Worm (Caenorhabditis elegans): Measurements from ENCODE around the gene dsh-1.
A peak's percentile ranks its signal among the peaks of the same experiment; 100 is the strongest.

Gene dsh-1

DNA sequence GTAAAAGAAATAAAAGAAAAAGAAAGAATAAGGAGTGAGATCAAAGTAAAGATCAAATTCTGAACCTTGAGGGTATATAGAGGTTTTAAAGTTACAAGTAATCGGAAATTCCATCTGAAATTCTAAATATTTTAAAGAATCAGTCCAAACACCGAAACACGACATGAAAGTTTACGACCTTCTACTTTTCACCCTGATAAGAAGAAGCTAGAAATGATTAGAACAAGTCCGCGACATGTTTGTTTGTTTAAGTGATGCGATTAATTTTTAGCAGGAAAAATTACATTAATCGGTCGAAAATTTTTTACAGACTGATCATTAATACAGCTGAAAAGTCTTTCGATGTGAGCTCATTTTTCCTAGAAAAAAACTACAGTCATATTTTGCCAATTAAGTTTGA is 39.5 kb upstream of the dsh-1 start (continued):
- TF ChIP-seq gei-8 (GFP tag; optimal IDR thresholded peaks at IDR 0.05) (no peak), lir-3 (tag; optimal IDR thresholded peaks at IDR 0.05) (no peak), hmg-1.1 (GFP tag; IDR thresholded peaks at IDR 0.05) (no peak)

DNA sequence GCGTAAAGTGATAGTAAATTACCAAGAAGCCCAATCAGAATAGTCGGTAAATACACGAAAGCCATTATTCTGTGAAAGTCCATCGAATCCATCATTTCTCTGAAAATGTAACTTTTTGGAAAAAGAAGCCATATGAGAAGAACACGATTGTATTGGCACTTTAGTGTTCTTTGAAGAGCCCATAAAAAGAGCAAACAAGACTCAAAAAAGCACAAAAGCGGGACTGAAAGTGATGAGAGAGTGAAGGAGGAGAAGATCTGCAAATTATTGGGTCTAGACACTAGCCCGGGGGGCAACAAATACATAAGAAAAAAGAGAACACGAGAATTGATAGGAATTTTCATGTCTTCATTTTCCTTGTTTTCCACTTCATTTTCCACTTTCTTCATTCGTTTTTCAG is 30.3 kb upstream of the dsh-1 start, which contains the start of gene frpr-4:
Gene frpr-4, minus strand, starts transcription at position 101 of the 400 bp plus-strand sequence.
- TF ChIP-seq mxl-2 (GFP tag; conservative IDR thresholded peaks at IDR 0.05) (no peak), rbr-2 (tag; optimal IDR thresholded peaks at IDR 0.05) (no peak), mdl-1 (tag; optimal IDR thresholded peaks at IDR 0.05) (no peak), skn-1 (tag; optimal IDR thresholded peaks at IDR 0.05) (no peak), nhr-76 (tag; optimal IDR thresholded peaks at IDR 0.05) (no peak), hmg-1.1 (GFP tag; IDR thresholded peaks at IDR 0.05) (no peak), F49E8.2 (tag; optimal IDR thresholded peaks at IDR 0.05; ENCODE audit: borderline replicate concordance) (no peak), jun-1 (tag; optimal IDR thresholded peaks at IDR 0.05) (no peak), saeg-2 (GFP tag; IDR thresholded peaks at IDR 0.05) (no peak), hlh-30 (tag; optimal IDR thresholded peaks at IDR 0.05; ENCODE audit: insufficient read depth) (no peak), fkh-10 (GFP tag; optimal IDR thresholded peaks at IDR 0.05) (no peak), nhr-42 (GFP tag; IDR thresholded peaks at IDR 0.05) (no peak), nhr-10 (tag; optimal IDR thresholded peaks at IDR 0.05) (no peak), aha-1 (tag) (no peak), mep-1 (tag; optimal IDR thresholded peaks at IDR 0.05) (no peak), sdz-12 (GFP tag; optimal IDR thresholded peaks at IDR 0.05) (no peak), pqm-1 (tag; optimal IDR thresholded peaks at IDR 0.05) (no peak), ctbp-1 (GFP tag; IDR thresholded peaks at IDR 0.05) (no peak), arid-1 (GFP tag; conservative IDR thresholded peaks at IDR 0.05) (no peak)

DNA sequence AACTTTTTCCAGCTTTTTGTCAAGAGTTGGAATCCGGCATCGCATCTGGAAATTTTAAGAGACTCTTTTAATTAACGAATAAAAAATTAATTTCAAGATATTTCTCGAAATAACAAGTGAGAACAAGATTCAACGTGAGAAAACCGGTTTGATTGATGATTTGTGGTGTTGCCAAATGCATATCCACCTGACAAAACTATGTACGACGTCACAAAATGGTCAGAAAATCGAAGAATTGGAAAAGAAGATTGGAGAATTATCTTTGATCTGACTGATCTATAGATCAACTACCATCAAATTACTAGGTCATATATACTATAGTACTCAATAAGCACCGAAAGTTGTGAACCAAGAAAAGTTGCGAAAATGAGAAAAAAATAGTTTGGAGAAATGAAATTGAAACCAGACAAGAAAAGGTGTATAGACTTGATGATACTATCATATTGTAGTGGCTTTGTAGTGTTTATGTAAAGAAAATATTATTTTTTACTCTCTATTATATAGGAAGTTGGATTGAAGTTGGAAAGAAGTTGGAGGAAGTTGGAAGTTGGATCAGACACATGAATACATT is 21.7 kb upstream of the dsh-1 start, which contains the start of gene ptr-6:
Gene ptr-6, minus strand, starts transcription at position 47 of the 571 bp plus-strand sequence.
- TF ChIP-seq snpc-4 (tag; optimal IDR thresholded peaks at IDR 0.05) (no peak), duxl-1 (tag; optimal IDR thresholded peaks at IDR 0.05; ENCODE audit: poor library complexity) (no peak), nhr-42 (GFP tag; IDR thresholded peaks at IDR 0.05) (no peak), ama-1 (optimal IDR thresholded peaks at IDR 0.05) (no peak), saeg-2 (GFP tag; IDR thresholded peaks at IDR 0.05) (no peak), T26A8.4 (GFP tag; IDR thresholded peaks at IDR 0.05) (no peak), lin-39 (tag; optimal IDR thresholded peaks at IDR 0.05) (no peak), hlh-11 (tag; optimal IDR thresholded peaks at IDR 0.05) (peak; percentile 16), tra-1 (GFP tag; IDR thresholded peaks at IDR 0.05) (no peak), tag-97 (GFP tag; IDR thresholded peaks at IDR 0.05) (no peak), T20F7.1 (GFP tag; optimal IDR thresholded peaks at IDR 0.05) (no peak), Y48G9A.11 (GFP tag; IDR thresholded peaks at IDR 0.05) (no peak), mxl-3 (GFP tag; optimal IDR thresholded peaks at IDR 0.05) (no peak), ceh-62 (tag; optimal IDR thresholded peaks at IDR 0.05) (no peak), dmd-6 (GFP tag; IDR thresholded peaks at IDR 0.05) (peak; percentile 33; the same call in 1 of the 2 replicates), ces-1 (GFP tag; optimal IDR thresholded peaks at IDR 0.05) (no peak), unc-62 (GFP tag; optimal IDR thresholded peaks at IDR 0.05 in 1 of 2) (peak in 1 of 2 experiments; percentile 65), unc-62 (tag; optimal IDR thresholded peaks at IDR 0.05) (no peak), lin-15B (tag; optimal IDR thresholded peaks at IDR 0.05) (no peak), sdz-12 (GFP tag; optimal IDR thresholded peaks at IDR 0.05) (no peak), mdt-29 (GFP tag; IDR thresholded peaks at IDR 0.05) (no peak), lim-7 (GFP tag; IDR thresholded peaks at IDR 0.05) (no peak), egl-27 (tag; optimal IDR thresholded peaks at IDR 0.05) (no peak), hlh-30 (tag; optimal IDR thresholded peaks at IDR 0.05; ENCODE audit: insufficient read depth) (peak; percentile 23), nhr-102 (tag; optimal IDR thresholded peaks at IDR 0.05) (peak; percentile 16), aha-1 (tag) (peak; percentile 50), nhr-48 (tag; optimal IDR thresholded peaks at IDR 0.05) (peak; percentile 29), ztf-7 (tag; optimal IDR thresholded peaks at IDR 0.05) (no peak), mdl-1 (tag; optimal IDR thresholded peaks at IDR 0.05) (peak in 1 of 2 experiments; percentile 32), nhr-28 (tag; optimal IDR thresholded peaks at IDR 0.05) (peak; percentile 3), egl-43 (GFP tag; IDR thresholded peaks at IDR 0.05) (no peak)

Data from whole organism, L4 larva.